Worm (Caenorhabditis elegans) whole organism, L4/young adult: ENCODE results near the gene T25B2.4.

Experiments used
- dao-5 ChIP-seq: sonication (generic microtip); optimal IDR thresholded peaks from 2 replicates; lab custom pipeline; 2016; ENCODE audit warnings: missing genotype, missing genetic modification characterization, moderate library complexity, missing compliant biosample characterization
- him-1 ChIP-seq: sonication (generic microtip); optimal IDR thresholded peaks from 2 replicates; lab custom pipeline; 2016; ENCODE audit warnings: missing genotype, missing genetic modification reagents, missing genetic modification characterization, missing compliant biosample characterization

DNA sequence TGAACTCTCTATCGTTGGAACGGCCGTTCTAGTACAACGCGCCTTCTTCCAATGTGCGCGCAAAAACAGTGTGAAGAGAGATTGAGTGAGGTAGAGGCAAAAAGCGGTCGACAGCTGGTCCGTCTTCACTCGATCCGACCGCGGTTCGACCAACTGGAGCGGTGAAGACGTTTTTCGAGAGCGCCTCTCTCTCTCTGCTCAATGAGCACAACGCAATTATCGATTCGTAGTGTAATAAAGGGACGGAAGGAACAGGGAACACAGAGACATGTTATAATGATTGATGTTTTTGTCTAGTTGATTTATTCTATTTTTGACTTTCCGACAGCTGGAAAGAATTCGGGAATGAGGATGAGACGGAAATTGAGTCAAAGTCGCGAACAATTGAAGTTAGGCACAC, 46.8 kb downstream of the T25B2.4 start:
- TF ChIP-seq dao-5 (tag; lab: Kevin White, UChicago) (no peak), him-1 (tag; lab: Kevin White, UChicago) (no peak)
